Worm (Caenorhabditis elegans): Measurements from ENCODE around the gene W02D7.8.

- TF ChIP-seq aly-1 (tag; optimal IDR thresholded peaks at IDR 0.05) (no peak), ama-1 (optimal IDR thresholded peaks at IDR 0.05) (no peak)
Observed at ce11 chrV:8306366-8306765, at the start of gene W02D7.8.

Data from whole organism, early embryonic.